Worm (Caenorhabditis elegans) whole organism, L3 larva: ENCODE measurements around the gene gsto-1.

Experiments used
- ZK546.5 ChIP-seq: sonication (generic microtip); optimal IDR thresholded peaks from 2 replicates; lab custom pipeline; 2017; ENCODE audit warnings: missing biosample characterization, missing genetic modification characterization
- ceh-16 ChIP-seq: sonication (generic microtip); optimal IDR thresholded peaks from 2 replicates; lab custom pipeline; 2017; ENCODE audit warnings: missing biosample characterization, missing genetic modification characterization
- ceh-28 ChIP-seq: fragments of 150-350 bp; optimal IDR thresholded peaks from 2 replicates; lab custom pipeline; 2014; ENCODE audit warnings: missing biosample characterization, missing genetic modification reagents, missing genetic modification characterization
- ceh-82 ChIP-seq: fragments of 150-350 bp; optimal IDR thresholded peaks from 2 replicates; lab custom pipeline; 2014; ENCODE audit warnings: missing biosample characterization, missing genetic modification characterization
- ceh-9 ChIP-seq: sonication (generic microtip); optimal IDR thresholded peaks from 2 replicates; lab custom pipeline; 2018; ENCODE audit warnings: missing biosample characterization, missing genetic modification characterization
- egl-5 ChIP-seq: fragments of 150-350 bp; optimal IDR thresholded peaks from 2 replicates; lab custom pipeline; 2017; ENCODE audit warnings: missing biosample characterization, missing genetic modification reagents, missing genetic modification characterization, inconsistent platforms
- fkh-2 ChIP-seq: fragments of 150-350 bp; optimal IDR thresholded peaks from 2 replicates; lab custom pipeline; 2014; ENCODE audit warnings: missing biosample characterization, missing genetic modification reagents, missing genetic modification characterization
- fos-1 ChIP-seq: fragments of 150-350 bp; optimal IDR thresholded peaks from 2 replicates; lab custom pipeline; 2014; ENCODE audit warnings: missing biosample characterization, missing genetic modification characterization
- hmg-11 ChIP-seq: sonication (generic microtip); optimal IDR thresholded peaks from 2 replicates; lab custom pipeline; 2016; ENCODE audit warnings: missing genetic modification characterization, missing compliant biosample characterization
- jun-1 ChIP-seq: fragments of 150-350 bp; optimal IDR thresholded peaks from 2 replicates; lab custom pipeline; 2014; ENCODE audit warnings: missing biosample characterization, missing genetic modification reagents, missing genetic modification characterization
- lin-39 ChIP-seq: fragments of 150-350 bp; optimal IDR thresholded peaks from 2 replicates; lab custom pipeline; 2018; ENCODE audit warnings: missing biosample characterization, missing genetic modification reagents, missing genetic modification characterization
- mdl-1 ChIP-seq: fragments of 150-350 bp; optimal IDR thresholded peaks from 2 replicates; lab custom pipeline; 2014; ENCODE audit warnings: missing biosample characterization, missing genetic modification characterization
- mml-1 ChIP-seq: fragments of 150-350 bp; sonication (generic microtip); optimal IDR thresholded peaks from 3 replicates; lab custom pipeline; 2014; ENCODE audit warnings: missing biosample characterization, missing genetic modification characterization
- nhr-237 ChIP-seq: fragments of 150-350 bp; optimal IDR thresholded peaks from 2 replicates; lab custom pipeline; 2014; ENCODE audit warnings: missing biosample characterization, missing genetic modification characterization
- nhr-28 ChIP-seq: fragments of 150-350 bp; optimal IDR thresholded peaks from 2 replicates; lab custom pipeline; 2014; ENCODE audit warnings: missing biosample characterization, missing genetic modification characterization
- nhr-43 ChIP-seq: sonication (generic microtip); optimal IDR thresholded peaks from 2 replicates; lab custom pipeline; 2016; ENCODE audit warnings: mild to moderate bottlenecking, missing genetic modification characterization, missing compliant biosample characterization; ENCODE audit not compliant: poor library complexity, severe bottlenecking
- nhr-76 ChIP-seq: fragments of 150-350 bp; sonication (generic microtip); optimal IDR thresholded peaks from 5 replicates; lab custom pipeline; 2014; ENCODE audit warnings: missing biosample characterization, missing genetic modification characterization
- skn-1 ChIP-seq: fragments of 150-350 bp; optimal IDR thresholded peaks from 2 replicates; lab custom pipeline; 2014; ENCODE audit warnings: missing biosample characterization, missing genetic modification characterization
- ztf-11 ChIP-seq: fragments of 150-350 bp; optimal IDR thresholded peaks from 2 replicates; lab custom pipeline; 2014; ENCODE audit warnings: missing biosample characterization, missing genetic modification characterization
- ztf-4 ChIP-seq: fragments of 150-350 bp; optimal IDR thresholded peaks from 2 replicates; lab custom pipeline; 2014; ENCODE audit warnings: missing biosample characterization, missing genetic modification characterization

Gene gsto-1

ce11 chrIII:7896925-7897324 is 49.9 kb downstream of the gsto-1 start, which contains the start of gene ZK688.10:
ZK688.10 (minus strand) TSS chrIII:7897025.
- TF ChIP-seq mdl-1 (tag; lab: Kevin White, UChicago), result no peak
- no peak for TF ChIP-seq nhr-76 (tag; lab: Kevin White, UChicago)
- TF ChIP-seq ceh-9 (tag; lab: Kevin White, UChicago), result no peak
- no peak for TF ChIP-seq ZK546.5 (tag; lab: Kevin White, UChicago)
- no peak for TF ChIP-seq ztf-4 (tag; lab: Kevin White, UChicago)
- no peak for TF ChIP-seq ceh-28 (tag; lab: Kevin White, UChicago)
- TF ChIP-seq mml-1, result no peak
- no peak for TF ChIP-seq skn-1 (tag; lab: Kevin White, UChicago)
- no peak for TF ChIP-seq fkh-2
- no peak for TF ChIP-seq ztf-11 (tag; lab: Kevin White, UChicago)
- no peak for TF ChIP-seq ceh-82 (tag; lab: Kevin White, UChicago)
- no peak for TF ChIP-seq jun-1 (tag; lab: Kevin White, UChicago)
- TF ChIP-seq nhr-43 (tag; lab: Kevin White, UChicago), result no peak
- no peak for TF ChIP-seq nhr-28 (tag; lab: Kevin White, UChicago)
- TF ChIP-seq hmg-11 (tag; lab: Kevin White, UChicago), result no peak
- TF ChIP-seq egl-5 (tag; lab: Kevin White, UChicago), result no peak
- no peak for TF ChIP-seq nhr-237
- TF ChIP-seq fos-1, result no peak
- TF ChIP-seq lin-39 (tag; lab: Kevin White, UChicago), result no peak
- TF ChIP-seq ceh-16 (tag; lab: Kevin White, UChicago), result no peak
